Worm (Caenorhabditis elegans) whole organism, late embryonic: ENCODE measurements around the gene C09G12.17.

ENCODE experiments used
- C08G9.2 ChIP-seq: sonication (generic microtip); optimal IDR thresholded peaks from 2 replicates; lab custom pipeline; 2016; ENCODE audit warnings: mild to moderate bottlenecking, missing genetic modification characterization, moderate library complexity, missing compliant biosample characterization
- C38D4.7 ChIP-seq: fragments of 200-800 bp; sonication (Bioruptor generic); optimal IDR thresholded peaks from 2 replicates; lab custom pipeline; 2018; ENCODE audit warnings: mild to moderate bottlenecking, missing genetic modification characterization, moderate library complexity, missing compliant biosample characterization
- F13H6.1 ChIP-seq: sonication (generic microtip); optimal IDR thresholded peaks from 2 replicates; lab custom pipeline; 2016; ENCODE audit warnings: missing genetic modification characterization, missing compliant biosample characterization
- K09A11.1 ChIP-seq: sonication (generic microtip); optimal IDR thresholded peaks from 2 replicates; lab custom pipeline; 2017; ENCODE audit warnings: antibody characterized with exemption, mild to moderate bottlenecking, missing genetic modification characterization, missing compliant biosample characterization; ENCODE audit not compliant: insufficient read depth
- Y22D7AL.16 ChIP-seq: sonication (generic microtip); optimal IDR thresholded peaks from 2 replicates; lab custom pipeline; 2016; ENCODE audit warnings: missing genetic modification characterization, missing compliant biosample characterization
- ahr-1 ChIP-seq: sonication (generic microtip); optimal IDR thresholded peaks from 2 replicates; lab custom pipeline; 2016; ENCODE audit warnings: missing genetic modification characterization, missing compliant biosample characterization
- ama-1 ChIP-seq: fragments of 150-350 bp; optimal IDR thresholded peaks from 2 replicates; lab custom pipeline; 2014
- ceh-19 ChIP-seq: fragments of 200-800 bp; sonication (Bioruptor generic); optimal IDR thresholded peaks from 2 replicates; lab custom pipeline; 2018; ENCODE audit warnings: mild to moderate bottlenecking, missing genetic modification characterization, missing compliant biosample characterization
- ceh-22 ChIP-seq: sonication (generic microtip); optimal IDR thresholded peaks from 2 replicates; lab custom pipeline; 2017; ENCODE audit warnings: missing biosample characterization, missing genetic modification characterization
- ceh-24 ChIP-seq: sonication (generic microtip); optimal IDR thresholded peaks from 2 replicates; lab custom pipeline; 2016; ENCODE audit warnings: mild to moderate bottlenecking, missing genetic modification characterization, missing compliant biosample characterization
- ceh-30 ChIP-seq: fragments of 150-350 bp; optimal IDR thresholded peaks from 2 replicates; lab custom pipeline; 2014; ENCODE audit warnings: missing biosample characterization, missing genetic modification characterization
- ceh-31 ChIP-seq: sonication (generic microtip); optimal IDR thresholded peaks from 2 replicates; lab custom pipeline; 2016; ENCODE audit warnings: missing genetic modification characterization, missing compliant biosample characterization
- ceh-45 ChIP-seq: fragments of 200-800 bp; sonication (Bioruptor generic); IDR thresholded peaks from 2 replicates; pipeline ENCODE4 v1.3.6; 2022; ENCODE audit warnings: missing genetic modification reagents, missing genetic modification characterization, missing compliant biosample characterization
- ceh-48 ChIP-seq: sonication (generic microtip); optimal IDR thresholded peaks from 2 replicates; lab custom pipeline; 2016; ENCODE audit warnings: missing genetic modification characterization, inconsistent platforms, missing compliant biosample characterization
- ceh-6 ChIP-seq: fragments of 200-800 bp; sonication (Bioruptor generic); optimal IDR thresholded peaks from 2 replicates; lab custom pipeline; 2018; ENCODE audit warnings: mild to moderate bottlenecking, missing genetic modification characterization, missing compliant biosample characterization
- dve-1 ChIP-seq: sonication (generic microtip); optimal IDR thresholded peaks from 2 replicates; lab custom pipeline; 2017; ENCODE audit warnings: antibody characterized with exemption, mild to moderate bottlenecking, missing genetic modification characterization, missing compliant biosample characterization
- elt-2 ChIP-seq: sonication (generic microtip); optimal IDR thresholded peaks from 2 replicates; lab custom pipeline; 2016; ENCODE audit warnings: missing genetic modification reagents, missing genetic modification characterization, missing compliant biosample characterization
- ets-4 ChIP-seq: sonication (generic microtip); optimal IDR thresholded peaks from 2 replicates; lab custom pipeline; 2016; ENCODE audit warnings: missing genetic modification characterization, missing compliant biosample characterization
- eyg-1 ChIP-seq: sonication (generic microtip); optimal IDR thresholded peaks from 2 replicates; lab custom pipeline; 2016; ENCODE audit warnings: missing genotype, missing genetic modification characterization, missing compliant biosample characterization
- fkh-6 ChIP-seq: sonication (generic microtip); optimal IDR thresholded peaks from 2 replicates; lab custom pipeline; 2016; ENCODE audit warnings: missing genetic modification characterization, missing compliant biosample characterization
- gmeb-2 ChIP-seq: sonication (generic microtip); optimal IDR thresholded peaks from 2 replicates; lab custom pipeline; 2016; ENCODE audit warnings: missing genetic modification characterization, inconsistent platforms, missing compliant biosample characterization
- hlh-15 ChIP-seq: sonication (generic microtip); optimal IDR thresholded peaks from 2 replicates; lab custom pipeline; 2016; ENCODE audit warnings: missing genetic modification characterization, missing compliant biosample characterization
- hlh-6 ChIP-seq: sonication (generic microtip); optimal IDR thresholded peaks from 2 replicates; lab custom pipeline; 2016; ENCODE audit warnings: missing genotype, missing genetic modification characterization, missing compliant biosample characterization
- hlh-8 ChIP-seq: sonication (generic microtip); optimal IDR thresholded peaks from 2 replicates; lab custom pipeline; 2016; ENCODE audit warnings: missing genotype, missing genetic modification characterization, missing compliant biosample characterization
- mec-3 ChIP-seq: sonication (generic microtip); optimal IDR thresholded peaks from 2 replicates; lab custom pipeline; 2016; ENCODE audit warnings: borderline replicate concordance, missing genetic modification characterization, missing compliant biosample characterization
- nfya-1 ChIP-seq: sonication (generic microtip); optimal IDR thresholded peaks from 2 replicates; lab custom pipeline; 2017; ENCODE audit warnings: missing genetic modification characterization, mild to moderate bottlenecking, missing compliant biosample characterization, antibody characterized with exemption, moderate library complexity
- nhr-11 ChIP-seq: fragments of 150-350 bp; optimal IDR thresholded peaks from 2 replicates; lab custom pipeline; 2014; ENCODE audit warnings: missing biosample characterization, missing genetic modification characterization
- nhr-232 ChIP-seq: sonication (generic microtip); optimal IDR thresholded peaks from 2 replicates; lab custom pipeline; 2016; ENCODE audit warnings: missing genetic modification characterization, missing compliant biosample characterization
- npax-4 ChIP-seq: sonication (generic microtip); optimal IDR thresholded peaks from 2 replicates; lab custom pipeline; 2016; ENCODE audit warnings: missing genetic modification characterization, missing compliant biosample characterization
- odd-2 ChIP-seq: sonication (generic microtip); optimal IDR thresholded peaks from 2 replicates; lab custom pipeline; 2017; ENCODE audit warnings: antibody characterized with exemption, mild to moderate bottlenecking, missing genetic modification characterization, missing compliant biosample characterization
- pag-3 ChIP-seq: sonication (generic microtip); optimal IDR thresholded peaks from 2 replicates; lab custom pipeline; 2016; ENCODE audit warnings: missing compliant biosample characterization, missing genetic modification characterization, borderline replicate concordance
- pax-1 ChIP-seq: fragments of 150-350 bp; optimal IDR thresholded peaks from 2 replicates; lab custom pipeline; 2014; ENCODE audit warnings: missing biosample characterization, missing genetic modification characterization
- pha-2 ChIP-seq: sonication (generic microtip); optimal IDR thresholded peaks from 2 replicates; lab custom pipeline; 2017; ENCODE audit warnings: mild to moderate bottlenecking, missing genetic modification characterization, missing compliant biosample characterization
- pros-1 ChIP-seq: fragments of 150-350 bp; optimal IDR thresholded peaks from 2 replicates; lab custom pipeline; 2014; ENCODE audit warnings: missing biosample characterization, missing genetic modification reagents, missing genetic modification characterization
- ref-2 ChIP-seq: sonication (generic microtip); optimal IDR thresholded peaks from 2 replicates; lab custom pipeline; 2016; ENCODE audit warnings: missing genetic modification characterization, missing compliant biosample characterization
- rnt-1 ChIP-seq: sonication (generic microtip); optimal IDR thresholded peaks from 2 replicates; lab custom pipeline; 2016; ENCODE audit warnings: missing genetic modification characterization, missing compliant biosample characterization
- sdc-2 ChIP-seq: sonication (generic microtip); optimal IDR thresholded peaks from 2 replicates; lab custom pipeline; 2016; ENCODE audit warnings: missing genotype, missing genetic modification characterization, missing compliant biosample characterization
- sox-2 ChIP-seq: fragments of 200-800 bp; sonication (Bioruptor generic); IDR thresholded peaks from 2 replicates; pipeline ENCODE4 v1.3.6; 2022; ENCODE audit warnings: missing genetic modification reagents, missing genetic modification characterization, missing compliant biosample characterization
- sox-4 ChIP-seq: sonication (generic microtip); optimal IDR thresholded peaks from 2 replicates; lab custom pipeline; 2017; ENCODE audit warnings: mild to moderate bottlenecking, missing genetic modification characterization, inconsistent platforms, missing compliant biosample characterization
- tbx-2 ChIP-seq: sonication (generic microtip); optimal IDR thresholded peaks from 2 replicates; lab custom pipeline; 2016; ENCODE audit warnings: missing genetic modification characterization, missing compliant biosample characterization
- tbx-7 ChIP-seq: sonication (generic microtip); optimal IDR thresholded peaks from 2 replicates; lab custom pipeline; 2016; ENCODE audit warnings: missing genotype, missing genetic modification characterization, missing compliant biosample characterization
- unc-3 ChIP-seq, 2 experiments: fragments of 200-800 bp in 1 of 2; sonication (Bioruptor generic) in 1 of 2; sonication (generic microtip) in 1 of 2; conservative IDR thresholded peaks in 1 of 2; optimal IDR thresholded peaks in 1 of 2; 2 replicates each; pipeline versions ENCODE4 v1.3.6 to Lab custom; 2016 to 2022; ENCODE audit warnings: missing compliant biosample characterization in 2 of 2, missing genetic modification characterization in 2 of 2, missing genetic modification reagents in 1 of 2

C09G12.17 gene

DNA sequence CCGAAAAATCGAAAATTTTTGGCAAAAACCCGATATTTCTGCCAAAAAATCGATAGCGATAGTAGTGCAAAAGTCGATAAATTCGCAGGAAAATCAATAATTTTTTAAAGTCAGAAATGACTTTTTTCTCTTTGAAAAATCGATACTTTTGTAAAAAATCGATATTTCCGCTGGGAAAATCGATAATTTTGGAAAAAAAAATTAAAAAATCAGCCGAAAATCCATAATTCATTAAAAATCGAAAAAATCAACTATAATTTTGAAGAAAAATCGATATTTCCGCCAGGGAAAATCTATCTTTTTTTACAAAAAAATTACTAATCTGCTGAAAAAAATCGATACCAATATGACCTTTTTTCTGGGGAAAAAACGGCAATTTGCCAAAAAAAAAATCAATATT is 35.3 kb upstream of the C09G12.17 start:
- TF ChIP-seq pax-1 (no peak), ets-4 (tag; lab: Kevin White, UChicago) (no peak), ceh-24 (no peak), ceh-48 (tag; lab: Kevin White, UChicago) (peak; percentile 62), unc-3 (GFP tag; conservative IDR thresholded peaks at IDR 0.05; lab: Robert Waterston, UW) (no peak), unc-3 (tag; optimal IDR thresholded peaks at IDR 0.05; lab: Kevin White, UChicago) (no peak), ceh-45 (GFP tag; lab: Robert Waterston, UW) (no peak), npax-4 (no peak)

- TF ChIP-seq nhr-11 (tag; lab: Kevin White, UChicago) = no peak
- no peak for TF ChIP-seq ceh-30
- TF ChIP-seq mec-3 (tag; lab: Kevin White, UChicago) = no peak
- TF ChIP-seq ceh-48 (tag; lab: Kevin White, UChicago) = peak; percentile 6
- no peak for TF ChIP-seq pha-2
- TF ChIP-seq pax-1 = no peak
- no peak for TF ChIP-seq ceh-22 (tag; lab: Kevin White, UChicago)
- TF ChIP-seq C38D4.7 (GFP tag; lab: Kevin White, UChicago) = no peak
These were observed 31.6 kb upstream of the C09G12.17 start for ce11 chrIV:3527878-3528277.

ce11 chrIV:3526831-3527404 is 30.7 kb upstream of the C09G12.17 start, which contains the start of gene M57.2:
M57.2 (plus strand) TSS chrIV:3527354.
- TF ChIP-seq sox-4 (tag; lab: Kevin White, UChicago) (no peak), ama-1 (no peak), sox-2 (GFP tag; lab: Robert Waterston, UW) (no peak), pha-2 (no peak), ceh-24 (no peak), ref-2 (tag; lab: Kevin White, UChicago) (no peak), F13H6.1 (tag; lab: Kevin White, UChicago) (no peak), hlh-6 (tag; lab: Kevin White, UChicago) (no peak)
- TF ChIP-seq, all 69 proteins: peak for 0

DNA sequence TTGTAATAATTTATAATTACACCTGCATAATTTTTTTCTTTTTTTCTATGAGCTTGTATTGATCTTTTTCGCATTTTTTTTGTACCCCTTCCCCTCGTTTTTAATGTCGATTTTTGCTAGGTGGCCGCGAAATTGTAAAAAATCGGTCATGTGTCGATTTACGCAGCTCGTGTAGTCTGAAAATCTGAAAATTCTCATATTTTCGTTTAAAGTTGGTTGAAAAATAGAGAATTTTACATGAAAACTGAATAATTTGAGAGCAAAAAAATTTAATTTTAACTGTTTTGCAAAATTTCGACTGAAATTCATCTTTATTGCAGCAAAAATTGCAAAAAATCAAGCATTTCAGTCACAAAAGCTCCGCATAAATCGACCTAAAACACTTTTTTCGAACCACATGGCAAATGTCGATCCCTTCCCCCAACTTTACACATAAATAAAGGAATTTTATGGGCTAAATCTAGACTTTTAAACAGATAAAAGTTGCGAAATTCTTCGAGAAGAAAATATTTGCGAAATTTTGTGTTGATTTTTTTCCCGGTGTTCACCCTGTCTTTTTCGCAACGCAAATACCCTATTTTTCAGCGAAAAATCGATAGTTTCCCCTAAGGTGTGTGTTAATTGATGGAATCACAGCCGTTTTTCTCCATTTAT is 30.0 kb upstream of the C09G12.17 start:
- no peak for TF ChIP-seq ceh-6 (GFP tag; lab: Kevin White, UChicago)
- no peak for TF ChIP-seq nhr-232 (tag; lab: Kevin White, UChicago)
- no peak for TF ChIP-seq Y22D7AL.16
- TF ChIP-seq nfya-1 (tag; lab: Kevin White, UChicago) = no peak

- TF ChIP-seq ahr-1 (tag; lab: Kevin White, UChicago) (no peak), pax-1 (no peak), sdc-2 (tag; lab: Kevin White, UChicago) (peak; percentile 56), K09A11.1 (tag; lab: Kevin White, UChicago) (peak; percentile 22), ceh-19 (GFP tag; lab: Kevin White, UChicago) (peak; percentile 80), C08G9.2 (tag; lab: Kevin White, UChicago) (peak; percentile 74), ceh-31 (tag; lab: Kevin White, UChicago) (peak; percentile 40), eyg-1 (peak; percentile 65), hlh-15 (tag; lab: Kevin White, UChicago) (peak; percentile 23), nhr-11 (tag; lab: Kevin White, UChicago) (no peak), pha-2 (peak; percentile 63), pag-3 (tag; lab: Kevin White, UChicago) (no peak), tbx-7 (peak; percentile 30), hlh-8 (tag; lab: Kevin White, UChicago) (peak; percentile 19), hlh-6 (tag; lab: Kevin White, UChicago) (peak; percentile 79), rnt-1 (tag; lab: Kevin White, UChicago) (peak; percentile 52), sox-2 (GFP tag; lab: Robert Waterston, UW) (peak; percentile 14; the same call in 1 of the 2 replicates), fkh-6 (tag; lab: Kevin White, UChicago) (peak; percentile 83), dve-1 (tag; lab: Kevin White, UChicago) (peak; percentile 49), elt-2 (tag; lab: Kevin White, UChicago) (peak; percentile 64), tbx-2 (tag; lab: Kevin White, UChicago) (peak; percentile 76), pros-1 (tag; lab: Kevin White, UChicago) (no peak), gmeb-2 (tag; lab: Kevin White, UChicago) (peak; percentile 61), odd-2 (tag; lab: Kevin White, UChicago) (no peak), ama-1 (no peak), ceh-45 (GFP tag; lab: Robert Waterston, UW) (peak; percentile 77; the same call in 1 of the 2 replicates), ceh-6 (GFP tag; lab: Kevin White, UChicago) (peak; percentile 80), npax-4 (peak; percentile 32)
These were observed 28.3 kb upstream of the C09G12.17 start for ce11 chrIV:3524584-3525020.
